Fruit fly (Drosophila melanogaster) S2 (cell line): ENCODE data around the gene CG8641.

Experiments used
- CG8478 ChIP-seq: fragments of >200 bp; optimal IDR thresholded peaks from 2 replicates; lab custom pipeline; 2018
- CTCF ChIP-seq, 2 experiments: fragments of >200 bp; optimal IDR thresholded peaks; 2 replicates each; lab custom pipeline; 2018

- TF ChIP-seq CG8478 (lab: Kevin White, UChicago), result no peak
- no peak for TF ChIP-seq CTCF (optimal IDR thresholded peaks at IDR 0.05; lab: Kevin White, UChicago)
Observed at dm6 chr3L:7037843-7038242, 39.4 kb downstream of the CG8641 start.
